Worm (Caenorhabditis elegans) whole organism, mixed stage, embryonic: Measurements from ENCODE around the gene sek-3.

ENCODE experiments used
- M03D4.4 ChIP-seq: sonication (generic microtip); optimal IDR thresholded peaks from 2 replicates; lab custom pipeline; 2017; ENCODE audit warnings: mild to moderate bottlenecking, missing genetic modification characterization, missing compliant biosample characterization
- bed-3 ChIP-seq: fragments of 200-800 bp; sonication (Bioruptor generic); optimal IDR thresholded peaks from 3 replicates; lab custom pipeline; 2018; ENCODE audit warnings: mild to moderate bottlenecking, missing genetic modification characterization, moderate library complexity, missing compliant biosample characterization
- blmp-1 ChIP-seq: fragments of 150-350 bp; optimal IDR thresholded peaks from 2 replicates; lab custom pipeline; 2014; ENCODE audit warnings: missing biosample characterization, missing genetic modification characterization
- ceh-39 ChIP-seq: fragments of 150-350 bp; optimal IDR thresholded peaks from 2 replicates; lab custom pipeline; 2014; ENCODE audit warnings: missing biosample characterization, missing genetic modification characterization
- ceh-43 ChIP-seq: fragments of 200-800 bp; sonication (Bioruptor generic); optimal IDR thresholded peaks from 2 replicates; lab custom pipeline; 2018; ENCODE audit warnings: mild to moderate bottlenecking, missing genetic modification characterization, moderate library complexity, missing compliant biosample characterization
- ceh-83 ChIP-seq: fragments of 200-800 bp; sonication (Bioruptor generic); optimal IDR thresholded peaks from 2 replicates; lab custom pipeline; 2018; ENCODE audit warnings: mild to moderate bottlenecking, missing genetic modification characterization, missing compliant biosample characterization
- ces-1 ChIP-seq: fragments of 150-350 bp; optimal IDR thresholded peaks from 2 replicates; lab custom pipeline; 2014; ENCODE audit warnings: missing biosample characterization, missing genetic modification reagents, missing genetic modification characterization
- cnd-1 ChIP-seq: fragments of 200-800 bp; sonication (Bioruptor generic); optimal IDR thresholded peaks from 2 replicates; lab custom pipeline; 2018; ENCODE audit warnings: mild to moderate bottlenecking, missing genetic modification characterization, missing compliant biosample characterization
- drap-1 ChIP-seq: fragments of 200-800 bp; sonication (Bioruptor generic); optimal IDR thresholded peaks from 3 replicates; lab custom pipeline; 2018; ENCODE audit warnings: mild to moderate bottlenecking, missing genetic modification characterization, missing compliant biosample characterization
- elt-1 ChIP-seq: sonication (generic microtip); optimal IDR thresholded peaks from 2 replicates; lab custom pipeline; 2017; ENCODE audit warnings: missing genetic modification characterization, mild to moderate bottlenecking, missing compliant biosample characterization, antibody characterized with exemption, moderate library complexity, borderline replicate concordance; ENCODE audit not compliant: insufficient read depth
- elt-3 ChIP-seq: fragments of 150-350 bp; optimal IDR thresholded peaks from 2 replicates; lab custom pipeline; 2014; ENCODE audit warnings: missing biosample characterization, missing genetic modification characterization
- flh-1 ChIP-seq: fragments of 200-800 bp; sonication (Bioruptor generic); optimal IDR thresholded peaks from 2 replicates; lab custom pipeline; 2018; ENCODE audit warnings: mild to moderate bottlenecking, missing genetic modification characterization, moderate library complexity, missing compliant biosample characterization
- ham-2 ChIP-seq: fragments of 200-800 bp; sonication (Bioruptor generic); optimal IDR thresholded peaks from 2 replicates; lab custom pipeline; 2018; ENCODE audit warnings: mild to moderate bottlenecking, missing genetic modification characterization, missing compliant biosample characterization
- hlh-1 ChIP-seq: fragments of 150-350 bp; optimal IDR thresholded peaks from 2 replicates; lab custom pipeline; 2014; ENCODE audit warnings: missing biosample characterization, missing genetic modification reagents, missing genetic modification characterization
- lin-13 ChIP-seq: fragments of 150-350 bp; optimal IDR thresholded peaks from 2 replicates; lab custom pipeline; 2014; ENCODE audit warnings: missing biosample characterization, missing genetic modification characterization
- lin-32 ChIP-seq: fragments of 200-800 bp; sonication (Bioruptor generic); optimal IDR thresholded peaks from 2 replicates; lab custom pipeline; 2018; ENCODE audit warnings: mild to moderate bottlenecking, missing genetic modification characterization, missing compliant biosample characterization
- lsy-2 ChIP-seq: fragments of 150-350 bp; optimal IDR thresholded peaks from 2 replicates; lab custom pipeline; 2014; ENCODE audit warnings: missing biosample characterization, missing genetic modification characterization
- mab-5 ChIP-seq: fragments of 150-350 bp; optimal IDR thresholded peaks from 2 replicates; lab custom pipeline; 2014; ENCODE audit warnings: missing biosample characterization, missing genetic modification characterization
- mep-1 ChIP-seq: fragments of 150-350 bp; optimal IDR thresholded peaks from 2 replicates; lab custom pipeline; 2017; ENCODE audit warnings: missing biosample characterization, missing genetic modification reagents, missing genetic modification characterization, inconsistent platforms
- mls-2 ChIP-seq: sonication (generic microtip); optimal IDR thresholded peaks from 2 replicates; lab custom pipeline; 2016; ENCODE audit warnings: mild to moderate bottlenecking, missing genetic modification characterization, moderate library complexity, missing compliant biosample characterization
- nhr-12 ChIP-seq: fragments of 150-350 bp; optimal IDR thresholded peaks from 2 replicates; lab custom pipeline; 2014; ENCODE audit warnings: missing biosample characterization, missing genetic modification characterization
- nhr-2 ChIP-seq: fragments of 150-350 bp; optimal IDR thresholded peaks from 2 replicates; lab custom pipeline; 2014; ENCODE audit warnings: missing biosample characterization, missing genetic modification characterization
- nhr-237 ChIP-seq: fragments of 150-350 bp; optimal IDR thresholded peaks from 2 replicates; lab custom pipeline; 2014; ENCODE audit warnings: missing biosample characterization, missing genetic modification characterization
- nhr-28 ChIP-seq: fragments of 150-350 bp; optimal IDR thresholded peaks from 2 replicates; lab custom pipeline; 2014; ENCODE audit warnings: missing biosample characterization, missing genetic modification characterization
- nhr-76 ChIP-seq: sonication (generic microtip); optimal IDR thresholded peaks from 2 replicates; lab custom pipeline; 2017; ENCODE audit warnings: missing biosample characterization, missing genetic modification characterization
- pha-4 ChIP-seq: fragments of 150-350 bp; optimal IDR thresholded peaks from 2 replicates; lab custom pipeline; 2018; ENCODE audit warnings: missing biosample characterization, missing genetic modification reagents, missing genetic modification characterization
- sem-2 ChIP-seq: fragments of 200-800 bp; sonication (Bioruptor generic); optimal IDR thresholded peaks from 2 replicates; lab custom pipeline; 2018; ENCODE audit warnings: mild to moderate bottlenecking, missing genetic modification characterization, missing compliant biosample characterization
- snpc-4 ChIP-seq: fragments of 150-350 bp; optimal IDR thresholded peaks from 2 replicates; lab custom pipeline; 2014; ENCODE audit warnings: missing biosample characterization, missing genetic modification characterization
- sptf-1 ChIP-seq: sonication (generic microtip); optimal IDR thresholded peaks from 2 replicates; lab custom pipeline; 2017; ENCODE audit warnings: mild to moderate bottlenecking, missing genetic modification characterization, moderate library complexity, missing compliant biosample characterization
- tbx-8 ChIP-seq: fragments of 200-800 bp; sonication (Bioruptor generic); optimal IDR thresholded peaks from 2 replicates; lab custom pipeline; 2018; ENCODE audit warnings: mild to moderate bottlenecking, missing genetic modification characterization, moderate library complexity, missing compliant biosample characterization
- unc-120 ChIP-seq: sonication (generic microtip); optimal IDR thresholded peaks from 2 replicates; lab custom pipeline; 2017; ENCODE audit warnings: missing genetic modification characterization, missing compliant biosample characterization; ENCODE audit not compliant: poor library complexity, severe bottlenecking
- unc-39 ChIP-seq: fragments of 150-350 bp; optimal IDR thresholded peaks from 2 replicates; lab custom pipeline; 2014; ENCODE audit warnings: missing biosample characterization, missing genetic modification characterization
- unc-62 ChIP-seq: fragments of 150-350 bp; optimal IDR thresholded peaks from 2 replicates; lab custom pipeline; 2014; ENCODE audit warnings: missing biosample characterization, missing genetic modification reagents, missing genetic modification characterization
- zip-8 ChIP-seq: fragments of 150-350 bp; optimal IDR thresholded peaks from 2 replicates; lab custom pipeline; 2014; ENCODE audit warnings: missing biosample characterization, missing genetic modification characterization
- ztf-11 ChIP-seq: fragments of 150-350 bp; optimal IDR thresholded peaks from 2 replicates; lab custom pipeline; 2014; ENCODE audit warnings: missing biosample characterization, missing genetic modification characterization

The sek-3 gene

ce11 chrX:5018062-5018653 is 467 bp downstream of the sek-3 start:
- peak; percentile 23 for TF ChIP-seq ceh-39
- TF ChIP-seq ham-2 (GFP tag; lab: Kevin White, UChicago), result no peak
- peak; percentile 46 for TF ChIP-seq mep-1

ce11 chrX:5020996-5021395 is 3.3 kb downstream of the sek-3 start, which contains the start of gene ZC449.2:
Gene ZC449.2 (plus strand): TSS chrX:5021285.
- TF ChIP-seq tbx-8 (GFP tag; lab: Kevin White, UChicago), result no peak
- no peak for TF ChIP-seq mep-1
- no peak for TF ChIP-seq unc-120 (tag; lab: Kevin White, UChicago)
- TF ChIP-seq drap-1 (GFP tag; lab: Kevin White, UChicago), result no peak
- no peak for TF ChIP-seq nhr-12 (tag; lab: Kevin White, UChicago)
- no peak for TF ChIP-seq nhr-76 (tag; lab: Kevin White, UChicago)
- no peak for TF ChIP-seq ceh-43 (GFP tag; lab: Kevin White, UChicago)
- no peak for TF ChIP-seq cnd-1 (tag; lab: Kevin White, UChicago)
- TF ChIP-seq sem-2 (GFP tag; lab: Kevin White, UChicago), result no peak
- no peak for TF ChIP-seq nhr-2 (tag; lab: Kevin White, UChicago)
- TF ChIP-seq flh-1 (GFP tag; lab: Kevin White, UChicago), result no peak
- TF ChIP-seq elt-3 (tag; lab: Kevin White, UChicago), result no peak
- no peak for TF ChIP-seq blmp-1 (tag; lab: Kevin White, UChicago)
- no peak for TF ChIP-seq nhr-237 (tag; lab: Kevin White, UChicago)
- no peak for TF ChIP-seq elt-1
- TF ChIP-seq lin-32, result no peak

ce11 chrX:5022682-5023081 is 5.0 kb downstream of the sek-3 start:
- TF ChIP-seq bed-3 (GFP tag; lab: Kevin White, UChicago), result peak; percentile 28
- peak; percentile 36 for TF ChIP-seq unc-120 (tag; lab: Kevin White, UChicago)
- TF ChIP-seq nhr-76 (tag; lab: Kevin White, UChicago), result no peak
- TF ChIP-seq nhr-12 (tag; lab: Kevin White, UChicago), result no peak
- TF ChIP-seq elt-1, result no peak
- TF ChIP-seq lin-13, result no peak
- TF ChIP-seq lin-32, result peak; percentile 26
- peak; percentile 84 for TF ChIP-seq sptf-1
- TF ChIP-seq pha-4 (tag; lab: Kevin White, UChicago), result no peak
- TF ChIP-seq ztf-11 (tag; lab: Kevin White, UChicago), result no peak
- TF ChIP-seq ceh-43 (GFP tag; lab: Kevin White, UChicago), result peak; percentile 42
- peak; percentile 80 for TF ChIP-seq M03D4.4 (tag; lab: Kevin White, UChicago)
- no peak for TF ChIP-seq nhr-2 (tag; lab: Kevin White, UChicago)
- TF ChIP-seq mab-5 (tag; lab: Kevin White, UChicago), result no peak
- peak; percentile 67 for TF ChIP-seq sem-2 (GFP tag; lab: Kevin White, UChicago)
- peak; percentile 67 for TF ChIP-seq drap-1 (GFP tag; lab: Kevin White, UChicago)
- TF ChIP-seq unc-39 (tag; lab: Kevin White, UChicago), result no peak
- peak; percentile 36 for TF ChIP-seq ham-2 (GFP tag; lab: Kevin White, UChicago)
- no peak for TF ChIP-seq ces-1 (GFP tag; lab: Kevin White, UChicago)
- no peak for TF ChIP-seq elt-3 (tag; lab: Kevin White, UChicago)
- TF ChIP-seq ceh-83 (GFP tag; lab: Kevin White, UChicago), result peak; percentile 77
- no peak for TF ChIP-seq flh-1 (GFP tag; lab: Kevin White, UChicago)
- no peak for TF ChIP-seq lsy-2 (tag; lab: Kevin White, UChicago)
- no peak for TF ChIP-seq mep-1
- TF ChIP-seq blmp-1 (tag; lab: Kevin White, UChicago), result no peak
- no peak for TF ChIP-seq unc-62
- no peak for TF ChIP-seq nhr-28
- TF ChIP-seq zip-8 (tag; lab: Kevin White, UChicago), result no peak
- no peak for TF ChIP-seq nhr-237 (tag; lab: Kevin White, UChicago)
- TF ChIP-seq cnd-1 (tag; lab: Kevin White, UChicago), result peak; percentile 72
- no peak for TF ChIP-seq snpc-4 (tag; lab: Kevin White, UChicago)
- TF ChIP-seq mls-2 (tag; lab: Kevin White, UChicago), result peak; percentile 58
- TF ChIP-seq tbx-8 (GFP tag; lab: Kevin White, UChicago), result peak; percentile 60
- TF ChIP-seq hlh-1 (tag; lab: Kevin White, UChicago), result no peak
- no peak for TF ChIP-seq ceh-39
